Worm (Caenorhabditis elegans): ENCODE measurements around the gene ZC239.13.

ce11 chrII:3220723-3221122 lies 1.9 kb downstream of the ZC239.13 start, which contains the start of gene ZC239.22:
- TF ChIP-seq nhr-11 (tag; optimal IDR thresholded peaks at IDR 0.05), result no peak
- no peak for TF ChIP-seq C08G9.2 (tag; optimal IDR thresholded peaks at IDR 0.05)
- no peak for TF ChIP-seq pha-4 (tag; optimal IDR thresholded peaks at IDR 0.05)
- no peak for TF ChIP-seq pha-2 (tag; optimal IDR thresholded peaks at IDR 0.05)
- no peak for TF ChIP-seq hlh-15 (tag; optimal IDR thresholded peaks at IDR 0.05)
